Worm (Caenorhabditis elegans) whole organism, young adult: ENCODE results near the gene nspc-20.

Experiments
- C17E4.6 ChIP-seq: fragments of 200-800 bp; sonication (Bioruptor generic); IDR thresholded peaks from 2 replicates; pipeline ENCODE4 v1.3.6; 2022; ENCODE audit warnings: missing genetic modification reagents, missing genetic modification characterization, missing compliant biosample characterization
- F39B2.1 ChIP-seq: fragments of 200-800 bp; sonication (Bioruptor generic); IDR thresholded peaks from 2 replicates; pipeline ENCODE4 v1.3.6; 2022; ENCODE audit warnings: missing genetic modification reagents, missing genetic modification characterization, missing compliant biosample characterization
- aptf-2 ChIP-seq: fragments of 200-800 bp; sonication (Bioruptor generic); conservative IDR thresholded peaks from 2 replicates; pipeline ENCODE4 v1.3.6; 2022; ENCODE audit warnings: missing genetic modification reagents, missing genetic modification characterization, missing compliant biosample characterization
- aptf-3 ChIP-seq: fragments of 200-800 bp; sonication (Bioruptor generic); IDR thresholded peaks from 2 replicates; pipeline ENCODE4 v1.3.6; 2022; ENCODE audit warnings: missing genetic modification characterization, missing compliant biosample characterization
- ceh-91 ChIP-seq: fragments of 200-800 bp; sonication (Bioruptor generic); IDR thresholded peaks from 2 replicates; pipeline ENCODE4 v1.3.6; 2022; ENCODE audit warnings: missing genetic modification reagents, missing genetic modification characterization, missing compliant biosample characterization
- dpl-1 ChIP-seq: fragments of 150-350 bp; optimal IDR thresholded peaks from 2 replicates; lab custom pipeline; 2014; ENCODE audit warnings: missing biosample characterization, missing genetic modification reagents, missing genetic modification characterization
- egl-44 ChIP-seq: fragments of 200-800 bp; sonication (Bioruptor generic); IDR thresholded peaks from 2 replicates; pipeline ENCODE4 v1.3.6; 2022; ENCODE audit warnings: missing genetic modification reagents, missing genetic modification characterization, missing compliant biosample characterization
- him-1 ChIP-seq: sonication (generic microtip); optimal IDR thresholded peaks from 2 replicates; lab custom pipeline; 2016; ENCODE audit warnings: missing genotype, missing genetic modification reagents, missing genetic modification characterization, missing compliant biosample characterization
- let-526 ChIP-seq: fragments of 200-800 bp; sonication (Bioruptor generic); IDR thresholded peaks from 2 replicates; pipeline ENCODE4 v1.3.6; 2022; ENCODE audit warnings: missing genetic modification reagents, missing genetic modification characterization, missing compliant biosample characterization
- lin-54 ChIP-seq: fragments of 200-800 bp; sonication (Bioruptor generic); optimal IDR thresholded peaks from 2 replicates; lab custom pipeline; 2018; ENCODE audit warnings: mild to moderate bottlenecking, missing genetic modification characterization, missing compliant biosample characterization
- snpc-1.3 ChIP-seq: sonication (generic microtip); optimal IDR thresholded peaks from 2 replicates; lab custom pipeline; 2017; ENCODE audit warnings: missing genetic modification characterization, mild to moderate bottlenecking, missing compliant biosample characterization, antibody characterized with exemption, moderate library complexity, missing genotype, missing genetic modification reagents; ENCODE audit not compliant: insufficient read depth
- sptf-2 ChIP-seq: fragments of 200-800 bp; sonication (Bioruptor generic); optimal IDR thresholded peaks from 2 replicates; lab custom pipeline; 2018; ENCODE audit warnings: mild to moderate bottlenecking, missing genetic modification characterization, missing compliant biosample characterization
- tbx-9 ChIP-seq: sonication (generic microtip); optimal IDR thresholded peaks from 2 replicates; lab custom pipeline; 2016; ENCODE audit warnings: borderline replicate concordance, missing genetic modification characterization, inconsistent platforms, missing compliant biosample characterization
- unc-62 ChIP-seq: fragments of 150-350 bp; optimal IDR thresholded peaks from 2 replicates; lab custom pipeline; 2014; ENCODE audit warnings: missing biosample characterization, missing genetic modification reagents, missing genetic modification characterization

DNA sequence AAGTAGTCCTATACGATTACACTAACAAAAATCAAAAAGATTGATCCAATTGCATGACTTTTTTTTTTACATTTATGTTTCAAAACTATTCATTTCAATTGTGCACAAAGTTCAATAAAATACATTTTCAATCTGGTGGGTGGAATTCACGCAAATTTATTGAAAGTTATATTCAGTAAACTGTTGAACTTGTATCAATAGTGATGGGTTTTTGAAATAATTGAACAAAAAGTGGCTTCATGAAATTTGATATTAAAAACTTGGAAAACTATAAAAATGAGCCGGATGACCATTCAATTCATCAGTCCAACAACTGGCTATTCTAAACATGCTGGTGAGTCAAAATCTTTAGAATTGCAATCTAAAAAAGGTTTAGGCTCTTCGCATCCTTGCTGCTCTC is 6.7 kb downstream of the nspc-20 start, which contains the start of gene nspc-16:
- TF ChIP-seq snpc-1.3 (tag; lab: Kevin White, UChicago) (no peak), aptf-2 (GFP tag; lab: Robert Waterston, UW) (no peak), C17E4.6 (GFP tag; lab: Robert Waterston, UW) (no peak), sptf-2 (no peak), dpl-1 (GFP tag; lab: Kevin White, UChicago) (no peak), unc-62 (GFP tag; lab: Kevin White, UChicago) (no peak), him-1 (no peak), egl-44 (GFP tag; lab: Robert Waterston, UW) (no peak), lin-54 (GFP tag; lab: Kevin White, UChicago) (no peak), let-526 (no peak), ceh-91 (GFP tag; lab: Robert Waterston, UW) (no peak), tbx-9 (tag; lab: Kevin White, UChicago) (no peak), aptf-3 (GFP tag; lab: Robert Waterston, UW) (no peak), F39B2.1 (no peak)
